Fruit fly (Drosophila melanogaster): Measurements from ENCODE around the gene CG10077.

DNA sequence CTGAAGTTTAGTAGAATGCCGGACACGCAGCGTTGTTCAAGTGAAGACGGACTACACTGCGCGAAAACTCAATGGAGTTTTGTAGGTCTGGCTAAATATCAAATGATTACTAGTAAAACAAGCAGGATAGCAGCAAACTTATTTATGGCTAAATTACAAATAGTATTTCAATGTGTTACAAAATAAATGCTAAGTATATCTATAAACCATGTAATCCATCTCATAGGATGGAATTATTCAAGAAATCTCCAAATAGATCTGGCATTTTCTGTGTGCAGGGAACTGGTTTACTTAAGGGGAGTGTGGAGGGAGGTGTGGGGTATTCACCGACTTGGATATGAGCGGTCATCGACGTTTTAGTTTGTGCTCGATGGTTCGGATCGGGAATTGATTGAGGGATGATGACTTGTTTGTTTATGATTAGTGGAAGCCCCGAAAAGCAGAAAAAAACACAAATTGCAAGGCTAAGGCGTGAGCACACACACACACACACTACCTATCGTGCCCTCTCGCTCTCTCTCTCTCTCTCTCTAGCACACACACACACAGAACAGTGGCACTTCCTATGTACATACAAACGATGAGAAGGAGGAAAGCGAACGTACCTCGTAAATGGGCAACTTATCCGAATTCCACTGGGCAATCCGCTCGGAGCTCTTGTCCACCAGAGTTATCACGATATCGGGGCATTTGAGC, 8.2 kb upstream of the CG10077 start:
- TF ChIP-seq CG4820 (GFP tag; optimal IDR thresholded peaks at IDR 0.05) (peak; percentile 83), cg (GFP tag; optimal IDR thresholded peaks at IDR 0.05) (peak; percentile 86), amos (GFP tag; IDR thresholded peaks at IDR 0.05; ENCODE audit: partially characterized antibody) (no peak), chn (GFP tag; optimal IDR thresholded peaks at IDR 0.05) (peak; percentile 75), CG12299 (tag; optimal IDR thresholded peaks at IDR 0.05) (peak; percentile 68), CG14667 (GFP tag; IDR thresholded peaks at IDR 0.05) (peak; percentile 64), sug (tag; optimal IDR thresholded peaks at IDR 0.05) (no peak), Ssrp (tag; optimal IDR thresholded peaks at IDR 0.05) (peak; percentile 83)

Measured in whole organism, embryonic.